Worm (Caenorhabditis elegans) whole organism, mixed stage, embryonic: ENCODE data around the gene idpp-14.

Experiments
- lin-13 ChIP-seq: fragments of 150-350 bp; optimal IDR thresholded peaks from 2 replicates; lab custom pipeline; 2014; ENCODE audit warnings: missing biosample characterization, missing genetic modification characterization
- nhr-76 ChIP-seq: sonication (generic microtip); optimal IDR thresholded peaks from 2 replicates; lab custom pipeline; 2017; ENCODE audit warnings: missing biosample characterization, missing genetic modification characterization
- snpc-4 ChIP-seq: fragments of 150-350 bp; optimal IDR thresholded peaks from 2 replicates; lab custom pipeline; 2014; ENCODE audit warnings: missing biosample characterization, missing genetic modification characterization
- unc-62 ChIP-seq: fragments of 150-350 bp; optimal IDR thresholded peaks from 2 replicates; lab custom pipeline; 2014; ENCODE audit warnings: missing biosample characterization, missing genetic modification reagents, missing genetic modification characterization

ce11 chrX:16055245-16055644 is 26.9 kb upstream of the idpp-14 start, which contains the start of gene T27A8.7:
- TF ChIP-seq unc-62 (no peak), snpc-4 (tag; lab: Kevin White, UChicago) (no peak), nhr-76 (tag; lab: Kevin White, UChicago) (no peak), lin-13 (tag; lab: Kevin White, UChicago) (no peak)
